Worm (Caenorhabditis elegans) whole organism, L1 larva: ENCODE data around the gene stdh-2.

ENCODE experiments used
- F16B12.6 ChIP-seq: fragments of 150-350 bp; optimal IDR thresholded peaks from 2 replicates; lab custom pipeline; 2014; ENCODE audit warnings: missing biosample characterization, missing genetic modification characterization
- blmp-1 ChIP-seq: fragments of 150-350 bp; optimal IDR thresholded peaks from 2 replicates; lab custom pipeline; 2014; ENCODE audit warnings: missing biosample characterization, missing genetic modification characterization
- ceh-63 ChIP-seq: fragments of 200-800 bp; sonication (Bioruptor generic); optimal IDR thresholded peaks from 2 replicates; lab custom pipeline; 2018; ENCODE audit warnings: mild to moderate bottlenecking, missing genetic modification characterization, missing compliant biosample characterization
- ceh-88 ChIP-seq: fragments of 200-800 bp; sonication (Bioruptor generic); IDR thresholded peaks from 2 replicates; pipeline ENCODE4 v1.3.6; 2022; ENCODE audit warnings: missing genetic modification characterization, missing compliant biosample characterization
- ces-1 ChIP-seq: fragments of 150-350 bp; optimal IDR thresholded peaks from 2 replicates; lab custom pipeline; 2014; ENCODE audit warnings: missing biosample characterization, missing genetic modification reagents, missing genetic modification characterization
- efl-1 ChIP-seq, 4 experiments: fragments of 150-350 bp; optimal IDR thresholded peaks in 3 of 4; peaks in 1 of 4; 1 replicate in 1 of 4; 2 replicates in 3 of 4; lab custom pipeline; 2014; ENCODE audit warnings: missing biosample characterization in 2 of 4, missing genetic modification characterization in 2 of 4, missing genetic modification reagents in 2 of 4
- elt-2 ChIP-seq: sonication (generic microtip); optimal IDR thresholded peaks from 2 replicates; lab custom pipeline; 2016; ENCODE audit warnings: missing genetic modification characterization, mild to moderate bottlenecking, inconsistent platforms, missing compliant biosample characterization, missing genetic modification reagents
- elt-3 ChIP-seq, 6 experiments: fragments of 150-350 bp in 1 of 6; sonication (generic microtip); optimal IDR thresholded peaks; 2 replicates each; lab custom pipeline; 2017 to 2018; ENCODE audit warnings: missing biosample characterization in 6 of 6, missing genetic modification characterization in 6 of 6, inconsistent platforms in 1 of 6
- fkh-8 ChIP-seq: sonication (generic microtip); optimal IDR thresholded peaks from 2 replicates; lab custom pipeline; 2016; ENCODE audit warnings: mild to moderate bottlenecking, missing genetic modification characterization, missing compliant biosample characterization
- fos-1 ChIP-seq: fragments of 150-350 bp; optimal IDR thresholded peaks from 2 replicates; lab custom pipeline; 2014; ENCODE audit warnings: missing biosample characterization, missing genetic modification characterization
- grh-1 ChIP-seq: fragments of 200-800 bp; sonication (Bioruptor generic); IDR thresholded peaks from 2 replicates; pipeline ENCODE4 v1.3.6; 2022; ENCODE audit warnings: missing genetic modification reagents, missing genetic modification characterization, missing compliant biosample characterization
- hlh-17 ChIP-seq: fragments of 200-800 bp; sonication (Bioruptor generic); optimal IDR thresholded peaks from 2 replicates; lab custom pipeline; 2018; ENCODE audit warnings: missing genetic modification characterization, mild to moderate bottlenecking, missing compliant biosample characterization, moderate library complexity, borderline replicate concordance
- lin-13 ChIP-seq: fragments of 150-350 bp; optimal IDR thresholded peaks from 2 replicates; lab custom pipeline; 2014; ENCODE audit warnings: missing biosample characterization, missing genetic modification reagents, missing genetic modification characterization
- lin-35 ChIP-seq, 2 experiments: fragments of 150-350 bp; optimal IDR thresholded peaks; 2 replicates each; lab custom pipeline; 2014; ENCODE audit warnings: missing biosample characterization in 2 of 2, missing genetic modification characterization in 2 of 2, missing genetic modification reagents in 2 of 2
- lir-3 ChIP-seq: sonication (generic microtip); optimal IDR thresholded peaks from 2 replicates; lab custom pipeline; 2016; ENCODE audit warnings: mild to moderate bottlenecking, missing genetic modification characterization, moderate library complexity, missing compliant biosample characterization; ENCODE audit not compliant: poor library complexity
- lsy-2 ChIP-seq, 2 experiments: fragments of 150-350 bp; optimal IDR thresholded peaks; 2 replicates each; lab custom pipeline; 2014; ENCODE audit warnings: missing biosample characterization in 2 of 2, missing genetic modification characterization in 2 of 2
- mdl-1 ChIP-seq, 2 experiments: fragments of 150-350 bp; optimal IDR thresholded peaks; 2 replicates each; lab custom pipeline; 2014 to 2017; ENCODE audit warnings: missing biosample characterization in 2 of 2, missing genetic modification characterization in 2 of 2, inconsistent platforms in 1 of 2
- nhr-19 ChIP-seq: fragments of 200-800 bp; sonication (Bioruptor generic); conservative IDR thresholded peaks from 2 replicates; pipeline ENCODE4 v1.3.6; 2022; ENCODE audit warnings: missing genetic modification characterization, missing compliant biosample characterization
- nhr-20 ChIP-seq: sonication (generic microtip); optimal IDR thresholded peaks from 2 replicates; lab custom pipeline; 2016; ENCODE audit warnings: mild to moderate bottlenecking, missing genetic modification characterization, missing compliant biosample characterization
- nhr-237 ChIP-seq: fragments of 150-350 bp; optimal IDR thresholded peaks from 2 replicates; lab custom pipeline; 2014; ENCODE audit warnings: missing biosample characterization, missing genetic modification characterization
- nhr-71 ChIP-seq: sonication (generic microtip); optimal IDR thresholded peaks from 2 replicates; lab custom pipeline; 2016; ENCODE audit warnings: mild to moderate bottlenecking, missing genetic modification characterization, moderate library complexity, missing compliant biosample characterization
- nhr-76 ChIP-seq: sonication (generic microtip); optimal IDR thresholded peaks from 2 replicates; lab custom pipeline; 2017; ENCODE audit warnings: missing biosample characterization, missing genetic modification characterization
- pag-3 ChIP-seq: sonication (generic microtip); optimal IDR thresholded peaks from 2 replicates; lab custom pipeline; 2017; ENCODE audit warnings: missing genetic modification characterization, mild to moderate bottlenecking, missing compliant biosample characterization, antibody characterized with exemption, borderline replicate concordance; ENCODE audit not compliant: insufficient read depth
- pax-3 ChIP-seq: fragments of 200-800 bp; sonication (Bioruptor generic); optimal IDR thresholded peaks from 2 replicates; lab custom pipeline; 2018; ENCODE audit warnings: mild to moderate bottlenecking, missing genetic modification characterization, moderate library complexity, missing compliant biosample characterization
- pqm-1 ChIP-seq: sonication (generic microtip); optimal IDR thresholded peaks from 3 replicates; lab custom pipeline; 2017; ENCODE audit warnings: missing biosample characterization, missing genetic modification characterization
- rnt-1 ChIP-seq: sonication (generic microtip); optimal IDR thresholded peaks from 2 replicates; lab custom pipeline; 2016; ENCODE audit warnings: mild to moderate bottlenecking, missing genetic modification characterization, moderate library complexity, missing compliant biosample characterization
- skn-1 ChIP-seq: fragments of 150-350 bp; optimal IDR thresholded peaks from 2 replicates; lab custom pipeline; 2014; ENCODE audit warnings: missing biosample characterization, missing genetic modification characterization
- snpc-4 ChIP-seq: fragments of 150-350 bp; optimal IDR thresholded peaks from 2 replicates; lab custom pipeline; 2014; ENCODE audit warnings: missing biosample characterization, missing genetic modification characterization
- sup-37 ChIP-seq: fragments of 200-800 bp; sonication (Bioruptor generic); optimal IDR thresholded peaks from 2 replicates; lab custom pipeline; 2018; ENCODE audit warnings: mild to moderate bottlenecking, missing genetic modification characterization, missing compliant biosample characterization
- swsn-7 ChIP-seq: sonication (generic microtip); optimal IDR thresholded peaks from 2 replicates; lab custom pipeline; 2016; ENCODE audit warnings: missing genetic modification characterization, missing compliant biosample characterization
- unc-30 ChIP-seq: sonication (generic microtip); optimal IDR thresholded peaks from 2 replicates; lab custom pipeline; 2017; ENCODE audit warnings: missing biosample characterization, missing genetic modification characterization
- unc-62 ChIP-seq: fragments of 150-350 bp; optimal IDR thresholded peaks from 2 replicates; lab custom pipeline; 2014; ENCODE audit warnings: missing biosample characterization, missing genetic modification reagents, missing genetic modification characterization
- zag-1 ChIP-seq: fragments of 150-350 bp; optimal IDR thresholded peaks from 2 replicates; lab custom pipeline; 2014; ENCODE audit warnings: missing biosample characterization, missing genetic modification characterization
- ztf-11 ChIP-seq, 2 experiments: sonication (generic microtip); optimal IDR thresholded peaks; 2 replicates each; lab custom pipeline; 2016 to 2017; ENCODE audit warnings: missing genetic modification characterization in 2 of 2, missing biosample characterization in 1 of 2, missing compliant biosample characterization in 1 of 2
- ztf-4 ChIP-seq: fragments of 150-350 bp; optimal IDR thresholded peaks from 2 replicates; lab custom pipeline; 2014; ENCODE audit warnings: missing biosample characterization, missing genetic modification characterization

stdh-2 gene

DNA sequence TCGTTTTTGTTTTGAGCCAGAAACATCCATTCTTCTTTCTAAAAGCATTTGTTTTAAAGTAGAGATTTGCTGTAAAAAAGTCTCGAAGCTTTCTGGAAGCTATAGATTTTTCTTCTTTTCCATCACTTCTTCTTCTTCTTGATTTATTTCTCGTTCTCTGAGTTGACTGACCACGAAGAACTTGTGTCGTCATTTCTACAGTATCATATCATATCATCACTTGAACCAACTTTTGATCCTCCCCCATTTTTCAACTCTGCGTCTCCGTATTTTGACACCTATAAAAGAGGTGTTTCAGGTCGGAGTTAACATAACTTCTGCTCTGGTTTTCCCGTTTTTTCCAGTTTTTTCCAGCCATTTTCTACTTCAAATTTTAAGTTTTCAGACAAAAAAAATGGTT is 9.6 kb upstream of the stdh-2 start, which contains the start of gene F11A5.9:
Gene F11A5.9, plus strand, starts transcription at position 386 of the 400 bp plus-strand sequence.
- TF ChIP-seq pag-3 (tag; lab: Kevin White, UChicago) (no peak), elt-3 (tag; optimal IDR thresholded peaks at IDR 0.05; lab: Kevin White, UChicago) (peak in 2 of 6 experiments; percentile 5 to 69), ceh-88 (no peak), nhr-76 (tag; lab: Kevin White, UChicago) (no peak), blmp-1 (tag; lab: Kevin White, UChicago) (peak; percentile 38), lsy-2 (tag; optimal IDR thresholded peaks at IDR 0.05; lab: Kevin White, UChicago) (peak in 1 of 2 experiments; percentile 35), nhr-19 (GFP tag; lab: Robert Waterston, UW) (peak; percentile 19; the same call in 1 of the 2 replicates), lin-35 (GFP tag; optimal IDR thresholded peaks at IDR 0.05; lab: Kevin White, UChicago) (peak in 1 of 2 experiments; percentile 9)

DNA sequence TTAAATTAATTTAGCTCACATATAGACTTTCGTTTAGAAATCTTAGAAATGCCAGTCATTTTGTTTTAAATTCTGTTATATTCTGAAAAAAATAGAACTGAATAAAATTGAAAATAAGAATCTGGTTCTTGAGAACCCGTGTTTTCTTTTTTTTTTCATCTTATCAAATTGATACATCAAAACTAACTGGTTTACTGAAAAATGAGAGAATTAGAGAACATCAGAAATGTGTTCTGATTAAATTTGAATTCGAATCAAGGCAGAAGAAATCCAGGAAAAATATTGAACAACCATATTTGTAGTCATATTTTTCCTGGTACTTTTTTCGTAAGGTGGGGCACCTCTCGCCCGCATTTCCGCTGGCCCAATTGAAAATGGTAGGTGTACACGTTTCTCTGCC is 5.6 kb upstream of the stdh-2 start, which contains the start of gene F11A5.15:
Gene F11A5.15, minus strand, starts transcription at position 101 of the 400 bp plus-strand sequence.
- no peak for TF ChIP-seq ces-1 (GFP tag; lab: Kevin White, UChicago)
- TF ChIP-seq skn-1 (tag; lab: Kevin White, UChicago): no peak
- peak in 1 of 6 experiments; percentile 26 for TF ChIP-seq elt-3 (tag; optimal IDR thresholded peaks at IDR 0.05; lab: Kevin White, UChicago)
- TF ChIP-seq sup-37: no peak
- no peak for TF ChIP-seq lir-3 (tag; lab: Kevin White, UChicago)
- TF ChIP-seq efl-1 (optimal IDR thresholded peaks at IDR 0.05; lab: Kevin White, UChicago): no peak
- peak in 1 of 2 experiments; percentile 31 for TF ChIP-seq efl-1 (GFP tag; optimal IDR thresholded peaks at IDR 0.05 in 1 of 2; lab: Kevin White, UChicago)
- TF ChIP-seq, all 84 proteins: peak for 2

ce11 chrV:16218972-16219757 is 5.0 kb upstream of the stdh-2 start, which contains the start of gene glc-1:
Gene glc-1, plus strand, starts transcription at chrV:16219634.
- TF ChIP-seq unc-30 (tag; lab: Kevin White, UChicago) (no peak), nhr-237 (tag; lab: Kevin White, UChicago) (no peak), swsn-7 (tag; lab: Kevin White, UChicago) (no peak), nhr-71 (tag; lab: Kevin White, UChicago) (no peak), elt-3 (tag; optimal IDR thresholded peaks at IDR 0.05; lab: Kevin White, UChicago) (peak in 1 of 6 experiments; percentile 87), zag-1 (tag; lab: Kevin White, UChicago) (no peak), unc-62 (no peak), ztf-11 (tag; optimal IDR thresholded peaks at IDR 0.05; lab: Kevin White, UChicago) (no peak), snpc-4 (tag; lab: Kevin White, UChicago) (no peak), ztf-4 (tag; lab: Kevin White, UChicago) (no peak), fos-1 (no peak), blmp-1 (tag; lab: Kevin White, UChicago) (peak; percentile 30), hlh-17 (GFP tag; lab: Kevin White, UChicago) (no peak), F16B12.6 (tag; lab: Kevin White, UChicago) (no peak), lin-13 (GFP tag; lab: Kevin White, UChicago) (no peak), ceh-63 (GFP tag; lab: Kevin White, UChicago) (no peak), fkh-8 (tag; lab: Kevin White, UChicago) (no peak), mdl-1 (tag; optimal IDR thresholded peaks at IDR 0.05; lab: Kevin White, UChicago) (no peak), elt-2 (tag; lab: Kevin White, UChicago) (peak; percentile 15), rnt-1 (no peak), pax-3 (tag; lab: Kevin White, UChicago) (no peak), nhr-20 (tag; lab: Kevin White, UChicago) (no peak), pqm-1 (tag; lab: Kevin White, UChicago) (no peak), lin-35 (GFP tag; optimal IDR thresholded peaks at IDR 0.05; lab: Kevin White, UChicago) (peak in 1 of 2 experiments; percentile 9), grh-1 (GFP tag; lab: Robert Waterston, UW) (no peak)
